Fruit fly (Drosophila melanogaster) whole organism, adult: Measurements from ENCODE around the gene CG13252.

Source experiments
- Clk ChIP-seq: fragments of 200-800 bp; sonication (Bioruptor generic); optimal IDR thresholded peaks from 2 replicates; lab custom pipeline; 2017; ENCODE audit warnings: missing biosample characterization, missing genetic modification characterization
- tj ChIP-seq: fragments of 200-800 bp; sonication (Bioruptor generic); optimal IDR thresholded peaks from 3 replicates; lab custom pipeline; 2017; ENCODE audit warnings: missing biosample characterization, mild to moderate bottlenecking, missing genetic modification characterization, moderate library complexity
- toe ChIP-seq: fragments of 200-800 bp; sonication (Bioruptor generic); optimal IDR thresholded peaks from 2 replicates; lab custom pipeline; 2016; ENCODE audit warnings: missing biosample characterization, missing genetic modification characterization

DNA sequence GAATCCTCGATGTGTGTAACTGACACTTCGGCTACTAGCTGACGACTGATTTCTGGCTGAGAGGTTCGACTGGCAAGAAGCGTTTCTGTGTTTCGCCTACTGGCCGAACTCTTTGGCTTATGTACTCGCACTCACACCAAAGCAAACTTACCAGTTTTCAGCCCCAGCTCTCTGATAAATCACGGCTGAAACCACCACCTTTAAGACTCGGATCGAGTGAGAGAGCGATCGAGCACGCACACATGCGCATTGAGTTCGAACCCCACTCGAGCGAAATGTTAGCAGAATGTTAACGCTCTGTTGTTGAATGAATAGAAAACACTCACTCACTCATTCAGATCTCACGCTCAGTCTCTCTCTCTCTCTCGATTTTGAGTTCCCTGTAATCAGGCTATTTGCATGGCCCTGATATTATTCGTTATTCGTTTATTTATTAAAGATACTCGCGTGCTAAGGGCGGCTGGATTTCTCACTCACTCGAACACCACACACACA, 35.0 kb upstream of the CG13252 start, which contains the start of gene kni:
- TF ChIP-seq Clk (GFP tag; lab: Kevin White, UChicago): no peak
- TF ChIP-seq toe (GFP tag; lab: Kevin White, UChicago): no peak
- TF ChIP-seq tj (GFP tag; lab: Kevin White, UChicago): no peak
